Worm (Caenorhabditis elegans) whole organism, late embryonic: ENCODE measurements around the gene srd-49.

ENCODE experiments used
- F13H6.1 ChIP-seq: sonication (generic microtip); optimal IDR thresholded peaks from 2 replicates; lab custom pipeline; 2016; ENCODE audit warnings: missing genetic modification characterization, missing compliant biosample characterization
- ama-1 ChIP-seq: fragments of 150-350 bp; optimal IDR thresholded peaks from 2 replicates; lab custom pipeline; 2014
- elt-2 ChIP-seq: sonication (generic microtip); optimal IDR thresholded peaks from 2 replicates; lab custom pipeline; 2016; ENCODE audit warnings: missing genetic modification reagents, missing genetic modification characterization, missing compliant biosample characterization
- fkh-10 ChIP-seq: fragments of 150-350 bp; optimal IDR thresholded peaks from 2 replicates; lab custom pipeline; 2014; ENCODE audit warnings: missing biosample characterization, missing genetic modification reagents, missing genetic modification characterization
- fkh-6 ChIP-seq: sonication (generic microtip); optimal IDR thresholded peaks from 2 replicates; lab custom pipeline; 2016; ENCODE audit warnings: missing genetic modification characterization, missing compliant biosample characterization
- nfya-1 ChIP-seq: sonication (generic microtip); optimal IDR thresholded peaks from 2 replicates; lab custom pipeline; 2017; ENCODE audit warnings: missing genetic modification characterization, mild to moderate bottlenecking, missing compliant biosample characterization, antibody characterized with exemption, moderate library complexity
- pha-4 ChIP-seq: fragments of 150-350 bp; optimal IDR thresholded peaks from 2 replicates; lab custom pipeline; 2018; ENCODE audit warnings: missing biosample characterization, missing genetic modification reagents, missing genetic modification characterization

DNA sequence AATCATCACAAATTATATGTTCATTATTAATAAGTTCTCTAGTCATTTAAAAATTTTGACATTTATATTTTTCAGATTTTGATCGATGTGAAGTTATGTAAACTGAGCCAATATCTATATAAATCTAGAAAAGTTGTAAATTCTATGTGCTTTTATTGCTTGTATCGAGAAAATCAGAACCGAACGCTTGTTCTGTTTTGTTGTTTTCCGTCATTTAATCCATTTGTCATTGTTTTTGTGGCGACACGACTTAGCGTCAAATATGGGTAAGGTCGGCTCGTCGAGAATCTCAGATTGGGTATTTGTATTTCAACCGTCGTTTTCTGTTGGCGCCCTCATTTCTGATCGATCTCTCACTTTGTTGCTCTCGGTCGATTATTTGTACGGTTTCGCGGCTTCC is 19.9 kb downstream of the srd-49 start, which contains the start of gene cht-5:
- TF ChIP-seq pha-4 (tag; lab: Kevin White, UChicago) (no peak), nfya-1 (tag; lab: Kevin White, UChicago) (no peak), ama-1 (no peak), fkh-6 (no peak), F13H6.1 (tag; lab: Kevin White, UChicago) (no peak), elt-2 (no peak), fkh-10 (GFP tag; lab: Kevin White, UChicago) (no peak)
